Fruit fly (Drosophila melanogaster): Measurements from ENCODE around the gene CG15530.

dm6 chr3R:30208766-30209484, 31.2 kb downstream of the CG15530 start, which contains the start of gene RpS7:
- TF ChIP-seq CG4496 (GFP tag; IDR thresholded peaks at IDR 0.05) = peak; percentile 85
- TF ChIP-seq CG10348 (GFP tag; IDR thresholded peaks at IDR 0.05) = no peak

Data from whole organism, pupa.